Worm (Caenorhabditis elegans) whole organism, early embryonic: ENCODE data around the gene rbx-1.

Source experiments
- aly-1 ChIP-seq: sonication (generic microtip); optimal IDR thresholded peaks from 2 replicates; lab custom pipeline; 2016; ENCODE audit warnings: missing genetic modification characterization, missing compliant biosample characterization
- hmbx-1 ChIP-seq: sonication (generic microtip); optimal IDR thresholded peaks from 2 replicates; lab custom pipeline; 2016; ENCODE audit warnings: mild to moderate bottlenecking, missing genetic modification characterization, missing compliant biosample characterization

DNA sequence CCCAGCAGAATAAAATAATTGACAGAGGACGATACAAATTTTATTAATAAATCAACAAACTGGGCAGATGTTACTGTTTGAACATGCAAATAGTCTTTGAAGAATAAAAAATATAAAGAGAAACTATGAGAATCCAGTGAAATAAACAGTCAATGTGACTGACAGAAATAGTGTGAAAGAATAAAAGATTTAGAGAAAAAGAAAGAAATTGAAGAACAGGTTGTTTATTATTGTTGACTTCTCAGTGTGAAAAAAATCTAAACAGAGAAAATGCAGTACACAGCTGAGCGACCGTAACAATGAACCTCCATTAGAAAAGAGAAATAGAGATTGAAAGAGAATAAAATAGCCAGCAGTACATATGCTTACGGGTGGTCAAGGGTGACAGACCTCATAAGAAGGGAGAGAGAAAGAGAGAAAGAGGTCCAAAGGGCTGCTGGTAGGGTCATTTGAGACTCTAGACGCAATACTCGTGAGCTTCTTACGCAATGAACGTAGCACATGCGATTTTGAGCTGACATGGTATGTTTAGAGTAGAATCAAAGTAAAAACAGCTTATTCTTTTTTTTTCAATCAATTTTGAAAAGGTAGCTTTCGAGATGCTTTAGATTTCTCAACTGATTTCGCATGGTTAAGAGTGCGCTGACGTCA is 33.8 kb upstream of the rbx-1 start, which contains the start of gene slcr-46.3:
- TF ChIP-seq aly-1 (tag; lab: Kevin White, UChicago) (no peak), hmbx-1 (no peak)
